Worm (Caenorhabditis elegans) whole organism, L2 larva: ENCODE results near the gene C35B1.8.
A peak's percentile ranks its signal among the peaks of the same experiment; 100 is the strongest.

Experiments used
- C34F6.9 ChIP-seq: fragments of 150-350 bp; optimal IDR thresholded peaks from 2 replicates; lab custom pipeline; 2014; ENCODE audit warnings: missing biosample characterization, missing genetic modification characterization
- F13H6.1 ChIP-seq: sonication (generic microtip); optimal IDR thresholded peaks from 2 replicates; lab custom pipeline; 2016; ENCODE audit warnings: missing genetic modification characterization, missing compliant biosample characterization
- R02D3.7 ChIP-seq: fragments of 150-350 bp; optimal IDR thresholded peaks from 2 replicates; lab custom pipeline; 2014; ENCODE audit warnings: missing biosample characterization, missing genetic modification characterization
- Y55F3AM.14 ChIP-seq: fragments of 200-800 bp; sonication (Bioruptor generic); optimal IDR thresholded peaks from 2 replicates; lab custom pipeline; 2018; ENCODE audit warnings: mild to moderate bottlenecking, missing genetic modification characterization, missing compliant biosample characterization
- ZK546.5 ChIP-seq: sonication (generic microtip); optimal IDR thresholded peaks from 2 replicates; lab custom pipeline; 2017; ENCODE audit warnings: missing biosample characterization, missing genetic modification characterization
- alr-1 ChIP-seq: fragments of 150-350 bp; optimal IDR thresholded peaks from 2 replicates; lab custom pipeline; 2014; ENCODE audit warnings: missing biosample characterization, missing genetic modification characterization
- aly-2 ChIP-seq: fragments of 150-350 bp; optimal IDR thresholded peaks from 2 replicates; lab custom pipeline; 2014; ENCODE audit warnings: missing biosample characterization, missing genetic modification characterization
- ama-1 ChIP-seq: fragments of 150-350 bp; optimal IDR thresholded peaks from 2 replicates; lab custom pipeline; 2018; ENCODE audit warnings: inconsistent platforms
- blmp-1 ChIP-seq: sonication (generic microtip); optimal IDR thresholded peaks from 2 replicates; lab custom pipeline; 2017; ENCODE audit warnings: missing genetic modification characterization, mild to moderate bottlenecking, missing compliant biosample characterization, antibody characterized with exemption, moderate library complexity; ENCODE audit not compliant: insufficient read depth
- ceh-16 ChIP-seq: fragments of 150-350 bp; optimal IDR thresholded peaks from 2 replicates; lab custom pipeline; 2014; ENCODE audit warnings: missing biosample characterization, missing genetic modification characterization
- ceh-82 ChIP-seq: fragments of 150-350 bp; optimal IDR thresholded peaks from 2 replicates; lab custom pipeline; 2014; ENCODE audit warnings: missing biosample characterization, missing genetic modification characterization
- dmd-4 ChIP-seq: sonication (generic microtip); optimal IDR thresholded peaks from 2 replicates; lab custom pipeline; 2017; ENCODE audit warnings: missing biosample characterization, missing genetic modification characterization
- egl-27 ChIP-seq: sonication (generic microtip); optimal IDR thresholded peaks from 3 replicates; lab custom pipeline; 2017; ENCODE audit warnings: missing biosample characterization, missing genetic modification reagents, missing genetic modification characterization
- elt-3 ChIP-seq: sonication (generic microtip); optimal IDR thresholded peaks from 2 replicates; lab custom pipeline; 2017; ENCODE audit warnings: missing biosample characterization, missing genetic modification characterization
- fos-1 ChIP-seq: fragments of 150-350 bp; optimal IDR thresholded peaks from 2 replicates; lab custom pipeline; 2014; ENCODE audit warnings: missing biosample characterization, missing genetic modification characterization
- gmeb-1 ChIP-seq: fragments of 150-350 bp; optimal IDR thresholded peaks from 2 replicates; lab custom pipeline; 2014; ENCODE audit warnings: missing biosample characterization, missing genetic modification characterization
- lin-11 ChIP-seq: fragments of 150-350 bp; sonication (generic microtip); optimal IDR thresholded peaks from 2 replicates; lab custom pipeline; 2014; ENCODE audit warnings: missing biosample characterization, missing genetic modification characterization, inconsistent platforms, mixed read lengths
- lin-13 ChIP-seq: fragments of 150-350 bp; optimal IDR thresholded peaks from 2 replicates; lab custom pipeline; 2014; ENCODE audit warnings: missing biosample characterization, missing genetic modification reagents, missing genetic modification characterization
- lin-39 ChIP-seq: fragments of 150-350 bp; optimal IDR thresholded peaks from 2 replicates; lab custom pipeline; 2014; ENCODE audit warnings: missing biosample characterization, missing genetic modification reagents, missing genetic modification characterization
- lsy-2 ChIP-seq, 2 experiments: fragments of 150-350 bp in 1 of 2; sonication (generic microtip) in 1 of 2; optimal IDR thresholded peaks; 2 replicates each; lab custom pipeline; 2014 to 2017; ENCODE audit warnings: missing biosample characterization in 2 of 2, missing genetic modification characterization in 2 of 2
- mab-5 ChIP-seq: fragments of 150-350 bp; optimal IDR thresholded peaks from 2 replicates; lab custom pipeline; 2014; ENCODE audit warnings: missing biosample characterization, missing genetic modification characterization
- mbf-1 ChIP-seq: sonication (generic microtip); optimal IDR thresholded peaks from 2 replicates; lab custom pipeline; 2017; ENCODE audit warnings: missing biosample characterization, missing genetic modification characterization
- mdl-1 ChIP-seq, 2 experiments: fragments of 150-350 bp in 1 of 2; sonication (generic microtip) in 1 of 2; optimal IDR thresholded peaks; 2 replicates each; lab custom pipeline; 2017; ENCODE audit warnings: missing biosample characterization in 2 of 2, missing genetic modification characterization in 2 of 2
- nhr-10 ChIP-seq: sonication (generic microtip); optimal IDR thresholded peaks from 2 replicates; lab custom pipeline; 2017; ENCODE audit warnings: missing biosample characterization, missing genetic modification characterization
- nhr-11 ChIP-seq: fragments of 150-350 bp; optimal IDR thresholded peaks from 2 replicates; lab custom pipeline; 2014; ENCODE audit warnings: missing biosample characterization, missing genetic modification characterization
- nhr-129 ChIP-seq: fragments of 150-350 bp; optimal IDR thresholded peaks from 2 replicates; lab custom pipeline; 2014; ENCODE audit warnings: missing biosample characterization, missing genetic modification characterization
- nhr-21 ChIP-seq: fragments of 150-350 bp; optimal IDR thresholded peaks from 2 replicates; lab custom pipeline; 2014; ENCODE audit warnings: missing biosample characterization, missing genetic modification characterization
- nhr-23 ChIP-seq: fragments of 150-350 bp; optimal IDR thresholded peaks from 2 replicates; lab custom pipeline; 2014; ENCODE audit warnings: missing biosample characterization, missing genetic modification reagents, missing genetic modification characterization
- nhr-237 ChIP-seq: fragments of 150-350 bp; optimal IDR thresholded peaks from 2 replicates; lab custom pipeline; 2014; ENCODE audit warnings: missing biosample characterization, missing genetic modification characterization
- nhr-25 ChIP-seq: fragments of 150-350 bp; sonication (generic microtip); optimal IDR thresholded peaks from 3 replicates; lab custom pipeline; 2014; ENCODE audit warnings: missing biosample characterization, missing genetic modification characterization
- nhr-6 ChIP-seq: fragments of 150-350 bp; optimal IDR thresholded peaks from 2 replicates; lab custom pipeline; 2014; ENCODE audit warnings: missing biosample characterization, missing genetic modification characterization
- peb-1 ChIP-seq: fragments of 150-350 bp; optimal IDR thresholded peaks from 2 replicates; lab custom pipeline; 2014; ENCODE audit warnings: missing biosample characterization, missing genetic modification characterization
- sem-4 ChIP-seq: fragments of 150-350 bp; optimal IDR thresholded peaks from 2 replicates; lab custom pipeline; 2014; ENCODE audit warnings: missing biosample characterization, missing genetic modification reagents, missing genetic modification characterization
- skn-1 ChIP-seq: sonication (generic microtip); optimal IDR thresholded peaks from 2 replicates; lab custom pipeline; 2017; ENCODE audit warnings: missing biosample characterization, missing genetic modification characterization
- sma-3 ChIP-seq: sonication (generic microtip); optimal IDR thresholded peaks from 2 replicates; lab custom pipeline; 2016; ENCODE audit warnings: missing genetic modification reagents, missing genetic modification characterization, missing compliant biosample characterization
- sma-9 ChIP-seq, 2 experiments: fragments of 150-350 bp in 1 of 2; sonication (generic microtip) in 1 of 2; optimal IDR thresholded peaks; 2 replicates each; lab custom pipeline; 2014 to 2016; ENCODE audit warnings: missing genetic modification characterization in 2 of 2, mild to moderate bottlenecking in 1 of 2, missing biosample characterization in 1 of 2, missing compliant biosample characterization in 1 of 2, missing genetic modification reagents in 1 of 2, moderate library complexity in 1 of 2
- snpc-4 ChIP-seq: fragments of 150-350 bp; optimal IDR thresholded peaks from 2 replicates; lab custom pipeline; 2014; ENCODE audit warnings: missing biosample characterization, missing genetic modification characterization
- unc-39 ChIP-seq: fragments of 150-350 bp; optimal IDR thresholded peaks from 2 replicates; lab custom pipeline; 2014; ENCODE audit warnings: missing biosample characterization, missing genetic modification characterization
- unc-55 ChIP-seq: fragments of 150-350 bp; sonication (generic microtip); optimal IDR thresholded peaks from 3 replicates; lab custom pipeline; 2014; ENCODE audit warnings: missing biosample characterization, missing genetic modification reagents, missing genetic modification characterization
- unc-62 ChIP-seq: fragments of 150-350 bp; optimal IDR thresholded peaks from 2 replicates; lab custom pipeline; 2014; ENCODE audit warnings: missing biosample characterization, missing genetic modification reagents, missing genetic modification characterization
- zag-1 ChIP-seq: fragments of 150-350 bp; optimal IDR thresholded peaks from 2 replicates; lab custom pipeline; 2014; ENCODE audit warnings: missing biosample characterization, missing genetic modification characterization
- ztf-1 ChIP-seq: fragments of 200-800 bp; sonication (Bioruptor generic); conservative IDR thresholded peaks from 2 replicates; pipeline ENCODE4 v1.3.6; 2022; ENCODE audit warnings: missing genetic modification characterization, missing compliant biosample characterization
- ztf-11 ChIP-seq: sonication (generic microtip); optimal IDR thresholded peaks from 2 replicates; lab custom pipeline; 2017; ENCODE audit warnings: missing biosample characterization, missing genetic modification characterization
- ztf-4 ChIP-seq: fragments of 150-350 bp; optimal IDR thresholded peaks from 2 replicates; lab custom pipeline; 2014; ENCODE audit warnings: missing biosample characterization, missing genetic modification characterization

The C35B1.8 gene

DNA sequence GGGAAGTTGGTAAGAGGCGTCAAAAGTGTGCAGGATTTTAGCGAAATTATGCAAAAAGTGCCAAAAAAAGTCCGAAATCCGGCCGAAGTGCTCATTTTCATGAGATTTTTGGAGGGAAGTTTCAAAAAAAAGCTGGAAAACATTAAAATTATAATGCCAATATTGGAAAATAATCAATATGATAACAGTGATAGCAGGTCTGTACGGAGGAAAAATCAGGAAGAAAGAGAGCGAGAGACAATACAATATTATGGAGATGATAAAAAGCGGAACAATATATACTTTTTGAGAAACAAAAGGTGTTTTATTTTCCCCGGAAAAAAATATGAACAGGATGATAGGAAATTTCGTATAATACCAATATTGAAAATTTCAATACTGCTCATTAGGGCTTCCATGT, 25.4 kb downstream of the C35B1.8 start:
- no peak for TF ChIP-seq ceh-16
- TF ChIP-seq fos-1 (tag; lab: Kevin White, UChicago) = peak; percentile 15

DNA sequence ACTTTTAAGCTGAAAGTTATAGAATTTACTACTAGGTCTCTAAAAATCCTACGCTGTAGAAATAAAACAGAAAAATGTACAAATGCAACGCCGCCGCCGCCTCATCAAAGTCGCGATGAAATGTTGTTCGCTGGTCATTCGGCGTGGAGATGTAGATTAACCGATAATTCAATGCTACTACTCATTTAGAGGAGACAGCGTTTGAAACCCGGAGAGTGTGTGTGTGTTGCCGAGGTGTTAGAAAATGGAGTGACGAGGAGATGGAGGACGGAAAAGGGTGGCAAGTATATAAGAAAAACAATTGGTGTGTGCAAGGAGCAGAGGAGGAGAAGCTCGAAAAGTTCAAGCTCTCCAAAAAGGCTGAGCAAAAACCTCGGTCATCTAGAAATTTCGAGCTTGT, 26.5 kb downstream of the C35B1.8 start:
- TF ChIP-seq unc-62 (GFP tag; lab: Kevin White, UChicago) = no peak
- no peak for TF ChIP-seq nhr-10
- no peak for TF ChIP-seq egl-27 (tag; lab: Kevin White, UChicago)
- TF ChIP-seq ztf-1 (GFP tag; lab: Robert Waterston, UW) = no peak
- no peak for TF ChIP-seq lsy-2 (tag; optimal IDR thresholded peaks at IDR 0.05; lab: Kevin White, UChicago)
- no peak for TF ChIP-seq nhr-23
- no peak for TF ChIP-seq F13H6.1 (tag; lab: Kevin White, UChicago)
- no peak for TF ChIP-seq nhr-237 (tag; lab: Kevin White, UChicago)
- TF ChIP-seq gmeb-1 (tag; lab: Kevin White, UChicago) = no peak
- no peak for TF ChIP-seq skn-1
- no peak for TF ChIP-seq fos-1 (tag; lab: Kevin White, UChicago)
- no peak for TF ChIP-seq R02D3.7
- TF ChIP-seq sma-3 (GFP tag; lab: Kevin White, UChicago) = no peak
- no peak for TF ChIP-seq ztf-4 (tag; lab: Kevin White, UChicago)
- TF ChIP-seq nhr-11 (tag; lab: Kevin White, UChicago) = no peak
- no peak for TF ChIP-seq mbf-1 (tag; lab: Kevin White, UChicago)
- TF ChIP-seq unc-39 = no peak
- no peak for TF ChIP-seq ZK546.5
- TF ChIP-seq, all 48 proteins: peak for 0

DNA sequence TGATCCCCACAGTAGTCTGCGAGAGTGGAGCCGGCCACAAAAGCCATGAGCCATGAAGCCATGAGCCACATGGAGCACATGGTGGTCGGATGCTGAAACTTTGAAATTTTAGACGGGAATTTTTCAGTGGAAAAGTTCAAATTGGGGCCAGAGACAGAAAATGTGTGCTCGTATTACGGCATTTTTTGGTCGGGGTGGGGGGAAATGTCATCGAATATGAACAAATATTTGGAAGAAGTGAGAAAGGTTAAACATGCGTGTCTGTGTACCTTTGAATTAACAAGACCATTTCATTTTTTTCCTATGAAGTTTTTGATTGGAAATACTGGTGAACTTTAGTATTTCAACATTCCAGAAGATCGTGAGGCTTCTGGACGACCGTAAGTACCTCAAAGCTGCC, 27.3 kb downstream of the C35B1.8 start, which contains the start of gene wrt-5:
wrt-5 (minus strand) TSS at position 101 of the 400 bp plus-strand sequence.
- no peak for TF ChIP-seq lin-11 (tag; lab: Kevin White, UChicago)
- no peak for TF ChIP-seq ama-1 (lab: Kevin White, UChicago)
- TF ChIP-seq ceh-16 = no peak
- TF ChIP-seq fos-1 (tag; lab: Kevin White, UChicago) = no peak
- no peak for TF ChIP-seq lin-39
- no peak for TF ChIP-seq zag-1 (tag; lab: Kevin White, UChicago)
- no peak for TF ChIP-seq nhr-129 (tag; lab: Kevin White, UChicago)
- no peak for TF ChIP-seq alr-1 (tag; lab: Kevin White, UChicago)
- TF ChIP-seq nhr-25 (tag; lab: Kevin White, UChicago) = no peak
- TF ChIP-seq peb-1 (tag; lab: Kevin White, UChicago) = no peak
- no peak for TF ChIP-seq blmp-1 (tag; lab: Kevin White, UChicago)
- no peak for TF ChIP-seq mdl-1 (tag; optimal IDR thresholded peaks at IDR 0.05; lab: Kevin White, UChicago)
- TF ChIP-seq elt-3 = no peak
- no peak for TF ChIP-seq F13H6.1 (tag; lab: Kevin White, UChicago)
- TF ChIP-seq skn-1 = no peak
- no peak for TF ChIP-seq egl-27 (tag; lab: Kevin White, UChicago)
- TF ChIP-seq dmd-4 (tag; lab: Kevin White, UChicago) = no peak

DNA sequence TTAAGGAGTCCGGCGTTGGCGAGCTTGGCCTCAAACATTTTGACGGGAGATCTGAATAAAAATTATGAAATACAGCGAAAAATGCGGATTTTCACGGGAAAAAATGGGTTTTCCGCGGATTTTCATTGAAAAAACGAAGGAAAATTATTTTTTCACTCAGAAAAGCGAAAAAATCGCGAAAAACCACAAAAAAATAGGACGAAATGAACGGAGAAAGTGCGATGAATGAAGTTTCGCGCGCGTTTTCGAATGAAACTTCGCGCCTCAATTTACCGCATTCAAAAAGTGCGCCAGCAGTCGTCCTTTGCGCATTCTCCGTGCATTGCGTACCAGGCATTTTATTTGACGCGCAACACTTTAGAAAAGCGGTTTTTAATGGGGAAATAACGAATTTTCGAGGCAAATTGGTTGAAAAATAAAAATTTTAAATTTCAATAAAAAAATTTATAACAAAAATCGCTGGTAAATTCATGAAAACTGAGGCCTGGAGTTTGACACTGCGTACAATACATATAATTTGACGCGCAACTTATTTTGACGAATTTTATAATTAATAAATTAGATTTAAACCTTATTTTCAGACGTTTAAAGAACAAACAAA, 29.3 kb downstream of the C35B1.8 start, which contains the start of gene pcn-1:
pcn-1 (minus strand) TSS at position 51 of the 601 bp plus-strand sequence.
- TF ChIP-seq F13H6.1 (tag; lab: Kevin White, UChicago) (peak; percentile 93), zag-1 (tag; lab: Kevin White, UChicago) (peak; percentile 21), nhr-10 (peak; percentile 61), sma-9 (GFP tag; optimal IDR thresholded peaks at IDR 0.05; lab: Kevin White, UChicago) (peak; percentile 95), sma-9 (tag; optimal IDR thresholded peaks at IDR 0.05; lab: Kevin White, UChicago) (no peak), lsy-2 (tag; optimal IDR thresholded peaks at IDR 0.05; lab: Kevin White, UChicago) (peak; percentile 94 to 96), ztf-4 (tag; lab: Kevin White, UChicago) (peak; percentile 78), lin-13 (GFP tag; lab: Kevin White, UChicago) (peak; percentile 89), elt-3 (no peak), mab-5 (tag; lab: Kevin White, UChicago) (peak; percentile 93), alr-1 (tag; lab: Kevin White, UChicago) (no peak), dmd-4 (tag; lab: Kevin White, UChicago) (peak; percentile 75), skn-1 (no peak), nhr-6 (tag; lab: Kevin White, UChicago) (peak; percentile 83), sma-3 (GFP tag; lab: Kevin White, UChicago) (peak; percentile 96), nhr-21 (peak; percentile 95), nhr-11 (tag; lab: Kevin White, UChicago) (no peak), mbf-1 (tag; lab: Kevin White, UChicago) (peak; percentile 20), ceh-82 (tag; lab: Kevin White, UChicago) (peak; percentile 33), Y55F3AM.14 (GFP tag; lab: Kevin White, UChicago) (peak; percentile 83), blmp-1 (tag; lab: Kevin White, UChicago) (peak; percentile 51), ztf-1 (GFP tag; lab: Robert Waterston, UW) (0 out of 2 replicates have a peak, but pooled peaks have one; percentile 43), unc-55 (GFP tag; lab: Kevin White, UChicago) (peak; percentile 94), ZK546.5 (peak; percentile 53), egl-27 (tag; lab: Kevin White, UChicago) (peak; percentile 90), ztf-11 (no peak), sem-4 (tag; lab: Kevin White, UChicago) (peak; percentile 85), snpc-4 (peak; percentile 70), aly-2 (tag; lab: Kevin White, UChicago) (no peak), ceh-16 (peak; percentile 71), C34F6.9 (tag; lab: Kevin White, UChicago) (peak; percentile 98), nhr-129 (tag; lab: Kevin White, UChicago) (peak; percentile 77)
